Fruit fly (Drosophila melanogaster) whole organism, pupa: ENCODE results near the gene CG18766.

Experiments
- CG12605 ChIP-seq: fragments of 200-800 bp; sonication (Bioruptor generic); IDR thresholded peaks from 2 replicates; pipeline ENCODE4 v1.3.6; 2022; ENCODE audit warnings: missing biosample characterization, missing genetic modification characterization
- CG32121 ChIP-seq: fragments of 200-800 bp; sonication (Bioruptor generic); IDR thresholded peaks from 2 replicates; pipeline ENCODE4 v1.3.6; 2022; ENCODE audit warnings: missing biosample characterization, missing genetic modification characterization
- CG4496 ChIP-seq: fragments of 200-800 bp; sonication (Bioruptor generic); IDR thresholded peaks from 3 replicates; pipeline ENCODE4 v1.3.6; 2022; ENCODE audit warnings: missing biosample characterization, missing genetic modification characterization
- CG8301 ChIP-seq: fragments of 200-800 bp; sonication (Bioruptor generic); optimal IDR thresholded peaks from 2 replicates; lab custom pipeline; 2018; ENCODE audit warnings: missing biosample characterization, mild to moderate bottlenecking, missing genetic modification characterization
- CG9948 ChIP-seq: fragments of 200-800 bp; sonication (Bioruptor generic); optimal IDR thresholded peaks from 2 replicates; lab custom pipeline; 2018; ENCODE audit warnings: missing biosample characterization, mild to moderate bottlenecking, missing genetic modification characterization, moderate library complexity
- D1 ChIP-seq: fragments of 200-800 bp; sonication (Bioruptor generic); optimal IDR thresholded peaks from 2 replicates; lab custom pipeline; 2018; ENCODE audit warnings: missing biosample characterization, mild to moderate bottlenecking, missing genetic modification characterization, moderate library complexity
- EcR ChIP-seq: fragments of 200-800 bp; sonication (Bioruptor generic); optimal IDR thresholded peaks from 3 replicates; lab custom pipeline; 2019; ENCODE audit warnings: missing biosample characterization, missing genetic modification characterization, mild to moderate bottlenecking, moderate library complexity, missing genetic modification reagents
- Snoo ChIP-seq: fragments of 200-800 bp; sonication (Bioruptor generic); optimal IDR thresholded peaks from 3 replicates; lab custom pipeline; 2017; ENCODE audit warnings: missing biosample characterization, mild to moderate bottlenecking, missing genetic modification characterization, inconsistent platforms
- fd96Ca ChIP-seq: fragments of 200-800 bp; sonication (Bioruptor generic); IDR thresholded peaks from 3 replicates; pipeline ENCODE4 v1.3.6; 2022; ENCODE audit warnings: missing biosample characterization, missing genetic modification characterization
- gl ChIP-seq: fragments of 200-800 bp; sonication (Bioruptor generic); optimal IDR thresholded peaks from 2 replicates; lab custom pipeline; 2018; ENCODE audit warnings: missing biosample characterization, mild to moderate bottlenecking, missing genetic modification characterization
- rn ChIP-seq: fragments of 200-800 bp; sonication (Bioruptor generic); IDR thresholded peaks from 2 replicates; pipeline ENCODE4 v1.3.6; 2022; ENCODE audit warnings: missing biosample characterization, missing genetic modification characterization

dm6 chr3R:27288202-27289135 is 43.4 kb upstream of the CG18766 start, which contains the start of the genes bigmax and Hmu:
- TF ChIP-seq CG9948 (peak; percentile 62), CG4496 (peak; percentile 83), fd96Ca (GFP tag; lab: Robert Waterston, UW) (peak; percentile 75), rn (peak; percentile 45; the same call in 1 of the 2 replicates), EcR (GFP tag; lab: Kevin White, UChicago) (peak; percentile 66), gl (peak; percentile 43), CG12605 (peak; percentile 42; the same call in 1 of the 2 replicates), Snoo (tag; lab: Kevin White, UChicago) (peak; percentile 65), CG8301 (peak; percentile 67), CG32121 (peak; percentile 78), D1 (tag; lab: Kevin White, UChicago) (no peak)
